Worm (Caenorhabditis elegans): ENCODE measurements around the gene nkb-3.

DNA sequence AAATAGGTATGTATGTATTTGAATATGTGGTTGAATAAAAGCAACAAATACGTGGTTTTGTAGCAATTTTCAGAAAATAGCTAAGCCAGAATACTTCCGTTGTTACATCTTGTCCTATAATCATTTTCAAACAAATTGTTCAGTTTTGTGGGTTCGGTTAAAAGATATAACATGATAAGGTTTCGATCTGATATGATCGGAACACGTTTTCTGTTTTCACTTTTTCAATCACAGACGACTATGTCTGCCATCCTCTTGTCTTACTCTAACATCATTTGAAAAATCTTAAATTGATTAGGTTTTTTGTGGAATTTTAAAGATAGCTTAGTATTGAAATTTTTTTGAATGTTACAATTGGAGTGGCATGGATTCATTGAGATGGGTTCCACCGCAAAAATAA lies 44.1 kb downstream of the nkb-3 start:
- no peak for TF ChIP-seq mep-1 (tag; optimal IDR thresholded peaks at IDR 0.05)
- no peak for TF ChIP-seq lin-15B (tag; optimal IDR thresholded peaks at IDR 0.05)
- no peak for TF ChIP-seq skn-1 (tag; optimal IDR thresholded peaks at IDR 0.05)
- TF ChIP-seq lin-13 (GFP tag; optimal IDR thresholded peaks at IDR 0.05), result no peak
- TF ChIP-seq nhr-76 (tag; optimal IDR thresholded peaks at IDR 0.05), result no peak
- peak; percentile 66 for TF ChIP-seq blmp-1 (tag; optimal IDR thresholded peaks at IDR 0.05)
- TF ChIP-seq egl-27 (tag; optimal IDR thresholded peaks at IDR 0.05), result no peak
- no peak for TF ChIP-seq nhr-28 (tag; optimal IDR thresholded peaks at IDR 0.05)
- TF ChIP-seq lsy-2 (tag; optimal IDR thresholded peaks at IDR 0.05), result no peak
- TF ChIP-seq ama-1 (optimal IDR thresholded peaks at IDR 0.05), result no peak
- no peak for TF ChIP-seq nhr-20 (tag; optimal IDR thresholded peaks at IDR 0.05)
- no peak for TF ChIP-seq ztf-4 (tag; optimal IDR thresholded peaks at IDR 0.05)
